In the genomic region with DNA sequence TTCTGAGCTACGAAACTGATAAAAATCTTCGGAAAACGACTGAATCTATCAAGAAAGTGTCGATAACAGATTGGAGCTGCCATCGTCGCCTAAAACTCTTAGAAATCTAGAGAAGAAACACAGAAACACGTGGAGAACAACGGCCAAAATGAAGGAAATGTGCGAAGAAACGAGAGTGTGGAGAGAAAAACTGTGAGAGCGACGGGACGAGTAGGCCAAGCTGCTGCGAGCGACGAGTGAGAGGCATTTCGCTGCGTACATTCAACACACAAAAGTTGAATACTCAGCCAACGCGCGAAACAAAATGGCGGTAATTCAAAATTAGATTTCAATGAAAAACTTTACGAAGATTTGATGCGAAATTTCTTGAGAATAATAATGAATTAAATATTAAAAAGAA, we compare ENCODE assay signal across 1 worm cellular context.
TF ChIP-seq lines count a peak whose summit lies in the region.

No protein-coding gene starts in this region.

TF ChIP-seq in whole organism, L4 larva, 104 proteins besides CTCF, POLR2A, EP300 and RAD21 (continued from another document):
- TF ChIP-seq set-16 (GFP tag; IDR thresholded peaks at IDR 0.05; lab: Robert Waterston, UW) (peak; percentile 50; the same call in 1 of the 2 replicates), nhr-10 (tag; optimal IDR thresholded peaks at IDR 0.05; lab: Kevin White, UChicago) (peak; percentile 0), ceh-82 (tag; optimal IDR thresholded peaks at IDR 0.05; lab: Kevin White, UChicago) (no peak), zag-1 (tag; optimal IDR thresholded peaks at IDR 0.05; lab: Kevin White, UChicago) (peak; percentile 12), lin-39 (tag; optimal IDR thresholded peaks at IDR 0.05; lab: Kevin White, UChicago) (no peak), zip-2 (tag; optimal IDR thresholded peaks at IDR 0.05; lab: Kevin White, UChicago) (no peak), lsy-2 (tag; optimal IDR thresholded peaks at IDR 0.05; lab: Kevin White, UChicago) (peak; percentile 63 to 91), ceh-44 (GFP tag; IDR thresholded peaks at IDR 0.05; lab: Robert Waterston, UW) (0 out of 2 replicates have a peak, but pooled peaks have one; percentile 17), hif-1 (tag; optimal IDR thresholded peaks at IDR 0.05; lab: Kevin White, UChicago) (peak in 1 of 2 experiments; percentile 66), unc-62 (GFP tag; optimal IDR thresholded peaks at IDR 0.05 in 1 of 2; lab: Kevin White, UChicago) (peak in 1 of 2 experiments; percentile 89), unc-62 (tag; optimal IDR thresholded peaks at IDR 0.05; lab: Kevin White, UChicago) (no peak), jun-1 (tag; optimal IDR thresholded peaks at IDR 0.05; lab: Kevin White, UChicago) (peak; percentile 45), nhr-42 (GFP tag; IDR thresholded peaks at IDR 0.05; lab: Robert Waterston, UW) (0 out of 2 replicates have a peak, but pooled peaks have one; percentile 23), Y105C5A.15 (GFP tag; IDR thresholded peaks at IDR 0.05; lab: Robert Waterston, UW) (0 out of 2 replicates have a peak, but pooled peaks have one; percentile 20), egl-43 (GFP tag; IDR thresholded peaks at IDR 0.05; lab: Robert Waterston, UW) (no peak; the same call in 1 of the 2 replicates), D1046.2 (GFP tag; IDR thresholded peaks at IDR 0.05; lab: Robert Waterston, UW) (no peak), ztf-11 (tag; optimal IDR thresholded peaks at IDR 0.05; lab: Kevin White, UChicago) (no peak), duxl-1 (tag; optimal IDR thresholded peaks at IDR 0.05; lab: Kevin White, UChicago; ENCODE audit: poor library complexity) (peak; percentile 72), nhr-48 (tag; optimal IDR thresholded peaks at IDR 0.05; lab: Kevin White, UChicago) (peak; percentile 62), cey-2 (tag; optimal IDR thresholded peaks at IDR 0.05; lab: Kevin White, UChicago; ENCODE audit: borderline replicate concordance, insufficient read depth) (no peak), dmd-6 (GFP tag; IDR thresholded peaks at IDR 0.05; lab: Robert Waterston, UW) (peak; percentile 91), nhr-41 (GFP tag; IDR thresholded peaks at IDR 0.05; lab: Robert Waterston, UW) (no peak), fos-1 (tag; optimal IDR thresholded peaks at IDR 0.05; lab: Kevin White, UChicago) (no peak), mxl-3 (GFP tag; optimal IDR thresholded peaks at IDR 0.05; lab: Kevin White, UChicago) (peak; percentile 99), tra-1 (GFP tag; IDR thresholded peaks at IDR 0.05; lab: Robert Waterston, UW) (0 out of 2 replicates have a peak, but pooled peaks have one; percentile 18), zfp-2 (tag; optimal IDR thresholded peaks at IDR 0.05; lab: Kevin White, UChicago) (no peak), mes-2 (tag; optimal IDR thresholded peaks at IDR 0.05; lab: Kevin White, UChicago; ENCODE audit: poor library complexity, severe bottlenecking) (peak; percentile 82), php-3 (GFP tag; IDR thresholded peaks at IDR 0.05; lab: Robert Waterston, UW) (peak; percentile 64; the same call in 1 of the 2 replicates), ctbp-1 (GFP tag; IDR thresholded peaks at IDR 0.05; lab: Robert Waterston, UW) (peak; percentile 32; the same call in 1 of the 2 replicates), aha-1 (tag; lab: Kevin White, UChicago) (peak; percentile 67), ZK546.5 (tag; optimal IDR thresholded peaks at IDR 0.05; lab: Kevin White, UChicago) (no peak), F37D6.2 (tag; optimal IDR thresholded peaks at IDR 0.05; lab: Kevin White, UChicago) (peak; percentile 78), lin-13 (GFP tag; optimal IDR thresholded peaks at IDR 0.05; lab: Kevin White, UChicago) (peak; percentile 98), unc-130 (GFP tag; optimal IDR thresholded peaks at IDR 0.05; lab: Kevin White, UChicago) (peak; percentile 48), skn-1 (tag; optimal IDR thresholded peaks at IDR 0.05; lab: Kevin White, UChicago) (no peak), T20F7.1 (GFP tag; optimal IDR thresholded peaks at IDR 0.05; lab: Kevin White, UChicago) (peak; percentile 87), ceh-62 (tag; optimal IDR thresholded peaks at IDR 0.05; lab: Kevin White, UChicago) (no peak), mxl-2 (GFP tag; conservative IDR thresholded peaks at IDR 0.05; lab: Robert Waterston, UW) (0 out of 2 replicates have a peak, but pooled peaks have one; percentile 25), Y48G9A.11 (GFP tag; IDR thresholded peaks at IDR 0.05; lab: Robert Waterston, UW) (no peak), spr-1 (tag; optimal IDR thresholded peaks at IDR 0.05; lab: Kevin White, UChicago) (peak; percentile 66), tag-97 (GFP tag; IDR thresholded peaks at IDR 0.05; lab: Robert Waterston, UW) (no peak), gei-8 (GFP tag; optimal IDR thresholded peaks at IDR 0.05; lab: Kevin White, UChicago) (no peak), F44E2.7 (GFP tag; IDR thresholded peaks at IDR 0.05; lab: Robert Waterston, UW) (no peak), rbr-2 (tag; optimal IDR thresholded peaks at IDR 0.05; lab: Kevin White, UChicago) (peak; percentile 83), lin-15B (tag; optimal IDR thresholded peaks at IDR 0.05; lab: Kevin White, UChicago) (peak; percentile 78), dmd-8 (GFP tag; IDR thresholded peaks at IDR 0.05; lab: Robert Waterston, UW) (no peak), egl-27 (tag; optimal IDR thresholded peaks at IDR 0.05; lab: Kevin White, UChicago) (no peak)
